Worm (Caenorhabditis elegans): ENCODE data around the gene col-124.

DNA sequence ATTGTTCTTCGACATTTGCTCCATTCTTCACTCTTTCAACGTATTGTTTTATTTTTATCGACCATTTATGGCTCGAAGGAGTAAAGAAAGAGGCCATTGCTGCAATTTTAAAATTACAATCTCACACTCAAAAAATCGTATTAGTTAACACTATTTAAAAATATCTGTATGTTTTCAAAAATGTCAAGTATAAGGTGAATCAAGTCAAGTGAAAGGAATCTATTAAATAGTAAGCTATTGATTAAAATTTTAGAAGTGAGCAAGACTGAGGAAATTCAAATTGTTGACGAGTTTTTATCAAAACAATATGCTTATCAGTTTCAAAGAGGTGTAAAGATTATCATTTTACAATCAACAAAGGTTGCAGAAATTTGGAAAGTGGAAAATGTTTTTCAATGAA, 16.2 kb downstream of the col-124 start, which contains the start of gene F01G10.4:
- no peak for TF ChIP-seq aly-1 (tag; optimal IDR thresholded peaks at IDR 0.05)
- no peak for TF ChIP-seq ama-1 (optimal IDR thresholded peaks at IDR 0.05)
- no peak for TF ChIP-seq F13C5.2 (tag; optimal IDR thresholded peaks at IDR 0.05)
- no peak for TF ChIP-seq sea-1 (GFP tag; conservative IDR thresholded peaks at IDR 0.05)
- no peak for TF ChIP-seq pes-1 (GFP tag; IDR thresholded peaks at IDR 0.05)
- no peak for TF ChIP-seq flt-1 (GFP tag; IDR thresholded peaks at IDR 0.05)
- no peak for TF ChIP-seq tra-4 (tag; optimal IDR thresholded peaks at IDR 0.05)
- TF ChIP-seq scrt-1 (GFP tag; IDR thresholded peaks at IDR 0.05): no peak
- no peak for TF ChIP-seq tbx-11 (GFP tag; IDR thresholded peaks at IDR 0.05)
- no peak for TF ChIP-seq ceh-13 (GFP tag; optimal IDR thresholded peaks at IDR 0.05)
- TF ChIP-seq ets-7 (tag; optimal IDR thresholded peaks at IDR 0.05): no peak

All from whole organism, early embryonic.